Worm (Caenorhabditis elegans): ENCODE results near the gene mtr-4.

The mtr-4 gene

ce11 chrIV:9778016-9778415 lies 47.5 kb upstream of the mtr-4 start, which contains the start of gene T13F2.6 (continued):
- TF ChIP-seq egrh-3 (GFP tag; IDR thresholded peaks at IDR 0.05): no peak
- peak; percentile 82 for TF ChIP-seq Y53F4B.3 (GFP tag; IDR thresholded peaks at IDR 0.05)
- TF ChIP-seq egl-18 (GFP tag; IDR thresholded peaks at IDR 0.05): no peak
- peak; percentile 91 for TF ChIP-seq snpc-1.3 (tag; optimal IDR thresholded peaks at IDR 0.05; ENCODE audit: insufficient read depth)
- TF ChIP-seq Y53G8AR.9 (GFP tag; conservative IDR thresholded peaks at IDR 0.05): no peak
- TF ChIP-seq aptf-3 (GFP tag; IDR thresholded peaks at IDR 0.05): no peak
- no peak for TF ChIP-seq ceh-79 (tag; optimal IDR thresholded peaks at IDR 0.05)
- TF ChIP-seq tbp1 (GFP tag; optimal IDR thresholded peaks at IDR 0.05): peak; percentile 71
- TF ChIP-seq ztf-6 (GFP tag; IDR thresholded peaks at IDR 0.05): no peak
- no peak for TF ChIP-seq cebp-1 (GFP tag; IDR thresholded peaks at IDR 0.05)
- TF ChIP-seq cebp-1 (tag; optimal IDR thresholded peaks at IDR 0.05): no peak
- peak; percentile 92 for TF ChIP-seq efl-1 (GFP tag; optimal IDR thresholded peaks at IDR 0.05)
- no peak for TF ChIP-seq ZK185.1 (tag; optimal IDR thresholded peaks at IDR 0.05; ENCODE audit: poor library complexity, severe bottlenecking)
- TF ChIP-seq F52B5.7 (tag; optimal IDR thresholded peaks at IDR 0.05): no peak
- peak; percentile 100 for TF ChIP-seq lsl-1 (GFP tag; optimal IDR thresholded peaks at IDR 0.05)
- TF ChIP-seq hmg-20 (GFP tag; IDR thresholded peaks at IDR 0.05): no peak
- peak; percentile 65 for TF ChIP-seq athp-1 (tag; optimal IDR thresholded peaks at IDR 0.05)
- TF ChIP-seq egl-44 (GFP tag; IDR thresholded peaks at IDR 0.05): no peak
- no peak for TF ChIP-seq ztf-22 (GFP tag; optimal IDR thresholded peaks at IDR 0.05)
- peak; percentile 76 for TF ChIP-seq hsf-1 (GFP tag; IDR thresholded peaks at IDR 0.05)
- TF ChIP-seq T07F8.4 (tag; optimal IDR thresholded peaks at IDR 0.05): no peak
- TF ChIP-seq nfyb-1 (GFP tag; IDR thresholded peaks at IDR 0.05): no peak
- no peak for TF ChIP-seq ceh-58 (GFP tag; IDR thresholded peaks at IDR 0.05)
- no peak for TF ChIP-seq F57C9.4 (tag; optimal IDR thresholded peaks at IDR 0.05)
- no peak for TF ChIP-seq aptf-2 (GFP tag; conservative IDR thresholded peaks at IDR 0.05)
- TF ChIP-seq F33H1.4 (GFP tag; IDR thresholded peaks at IDR 0.05): peak; percentile 80
- peak; percentile 56 for TF ChIP-seq ceh-100 (GFP tag; IDR thresholded peaks at IDR 0.05)
- TF ChIP-seq Y79H2A.3 (GFP tag; conservative IDR thresholded peaks at IDR 0.05): 0 out of 2 replicates have a peak, but pooled peaks have one; percentile 73
- TF ChIP-seq madf-10 (tag; optimal IDR thresholded peaks at IDR 0.05): no peak
- no peak for TF ChIP-seq ccch-3 (GFP tag; optimal IDR thresholded peaks at IDR 0.05)
- TF ChIP-seq madf-8 (GFP tag; conservative IDR thresholded peaks at IDR 0.05): no peak; the same call in 1 of the 2 replicates
- TF ChIP-seq ceh-91 (GFP tag; IDR thresholded peaks at IDR 0.05): peak; percentile 93
- no peak for TF ChIP-seq die-1 (tag; optimal IDR thresholded peaks at IDR 0.05)
- no peak for TF ChIP-seq B0261.1 (tag; optimal IDR thresholded peaks at IDR 0.05)
- no peak for TF ChIP-seq fkh-3 (tag; optimal IDR thresholded peaks at IDR 0.05)
- no peak for TF ChIP-seq let-526 (GFP tag; IDR thresholded peaks at IDR 0.05)
- TF ChIP-seq xnd-1 (tag; optimal IDR thresholded peaks at IDR 0.05): peak; percentile 76
- no peak for TF ChIP-seq rpc-1 (optimal IDR thresholded peaks at IDR 0.05)
- no peak for TF ChIP-seq rpc-1 (tag; optimal IDR thresholded peaks at IDR 0.05)
- no peak for TF ChIP-seq nhr-120 (GFP tag; IDR thresholded peaks at IDR 0.05)
- TF ChIP-seq ekl-4 (GFP tag; IDR thresholded peaks at IDR 0.05): peak; percentile 86
- no peak for TF ChIP-seq ceh-27 (GFP tag; optimal IDR thresholded peaks at IDR 0.05)
- TF ChIP-seq D2030.7 (GFP tag; IDR thresholded peaks at IDR 0.05): peak; percentile 94
- TF ChIP-seq hlh-26 (GFP tag; conservative IDR thresholded peaks at IDR 0.05): no peak
- peak; percentile 79 for TF ChIP-seq pbrm-1 (GFP tag; IDR thresholded peaks at IDR 0.05)
- no peak for TF ChIP-seq C06A6.2 (GFP tag; conservative IDR thresholded peaks at IDR 0.05)
- TF ChIP-seq snpc-1.1 (tag; optimal IDR thresholded peaks at IDR 0.05; ENCODE audit: insufficient read depth): peak; percentile 57
- peak; percentile 51 for TF ChIP-seq F23B12.7 (tag; optimal IDR thresholded peaks at IDR 0.05; ENCODE audit: insufficient read depth)
- TF ChIP-seq snpc-4 (GFP tag; optimal IDR thresholded peaks at IDR 0.05): peak; percentile 74
- peak; percentile 9 to 83 (median 62) for TF ChIP-seq snpc-4 (tag; optimal IDR thresholded peaks at IDR 0.05)
